Worm (Caenorhabditis elegans): ENCODE measurements around the gene T19H5.4.

Gene T19H5.4

ce11 chrII:9480006-9480405 lies 7.2 kb downstream of the T19H5.4 start, which contains the start of gene T19H5.7:
Gene T19H5.7 (minus strand): TSS chrII:9480106.
- no peak for TF ChIP-seq lsy-2 (tag; optimal IDR thresholded peaks at IDR 0.05)
- no peak for TF ChIP-seq lin-11 (tag; optimal IDR thresholded peaks at IDR 0.05)
- no peak for TF ChIP-seq zag-1 (tag; optimal IDR thresholded peaks at IDR 0.05)
- no peak for TF ChIP-seq mdl-1 (tag; optimal IDR thresholded peaks at IDR 0.05)
- no peak for TF ChIP-seq gmeb-1 (tag; optimal IDR thresholded peaks at IDR 0.05)
- TF ChIP-seq egl-27 (tag; optimal IDR thresholded peaks at IDR 0.05): no peak
- no peak for TF ChIP-seq blmp-1 (tag; optimal IDR thresholded peaks at IDR 0.05; ENCODE audit: insufficient read depth)
- TF ChIP-seq ceh-82 (tag; optimal IDR thresholded peaks at IDR 0.05): no peak
- TF ChIP-seq peb-1 (tag; optimal IDR thresholded peaks at IDR 0.05): no peak
- no peak for TF ChIP-seq snpc-4 (tag; optimal IDR thresholded peaks at IDR 0.05)
- TF ChIP-seq elt-3 (tag; optimal IDR thresholded peaks at IDR 0.05): no peak
- no peak for TF ChIP-seq fos-1 (tag; optimal IDR thresholded peaks at IDR 0.05)
- no peak for TF ChIP-seq lin-13 (GFP tag; optimal IDR thresholded peaks at IDR 0.05)
- TF ChIP-seq nhr-21 (tag; optimal IDR thresholded peaks at IDR 0.05): no peak
- TF ChIP-seq mbf-1 (tag; optimal IDR thresholded peaks at IDR 0.05): no peak
- no peak for TF ChIP-seq ztf-1 (GFP tag; conservative IDR thresholded peaks at IDR 0.05)
- TF ChIP-seq nhr-129 (tag; optimal IDR thresholded peaks at IDR 0.05): no peak
- TF ChIP-seq nhr-12 (tag; optimal IDR thresholded peaks at IDR 0.05): no peak

- TF ChIP-seq lin-11 (tag; optimal IDR thresholded peaks at IDR 0.05): no peak
- TF ChIP-seq ceh-82 (tag; optimal IDR thresholded peaks at IDR 0.05): no peak
- TF ChIP-seq unc-62 (GFP tag; optimal IDR thresholded peaks at IDR 0.05): no peak
- no peak for TF ChIP-seq unc-55 (GFP tag; optimal IDR thresholded peaks at IDR 0.05)
These were observed 9.6 kb downstream of the T19H5.4 start, which contains the start of gene chil-27 for ce11 chrII:9477567-9477966. Gene chil-27 (plus strand): TSS chrII:9477867.

- no peak for TF ChIP-seq lsy-2 (tag; optimal IDR thresholded peaks at IDR 0.05)
- TF ChIP-seq lin-11 (tag; optimal IDR thresholded peaks at IDR 0.05): no peak
- no peak for TF ChIP-seq nhr-12 (tag; optimal IDR thresholded peaks at IDR 0.05)
- TF ChIP-seq nhr-21 (tag; optimal IDR thresholded peaks at IDR 0.05): no peak
- TF ChIP-seq crh-2 (tag; optimal IDR thresholded peaks at IDR 0.05): no peak
- TF ChIP-seq blmp-1 (tag; optimal IDR thresholded peaks at IDR 0.05; ENCODE audit: insufficient read depth): no peak
- TF ChIP-seq Y55F3AM.14 (GFP tag; optimal IDR thresholded peaks at IDR 0.05): no peak
- no peak for TF ChIP-seq mbf-1 (tag; optimal IDR thresholded peaks at IDR 0.05)
- no peak for TF ChIP-seq egl-27 (tag; optimal IDR thresholded peaks at IDR 0.05)
- no peak for TF ChIP-seq nhr-10 (tag; optimal IDR thresholded peaks at IDR 0.05)
- no peak for TF ChIP-seq lin-13 (GFP tag; optimal IDR thresholded peaks at IDR 0.05)
- no peak for TF ChIP-seq skn-1 (tag; optimal IDR thresholded peaks at IDR 0.05)
- TF ChIP-seq ceh-82 (tag; optimal IDR thresholded peaks at IDR 0.05): no peak
- TF ChIP-seq alr-1 (tag; optimal IDR thresholded peaks at IDR 0.05): no peak
- TF ChIP-seq nhr-77 (tag; optimal IDR thresholded peaks at IDR 0.05): no peak
These were observed 12.7 kb downstream of the T19H5.4 start, which contains the start of the genes chil-25 and chil-26 for ce11 chrII:9474367-9475105. Gene chil-25 (minus strand): TSS chrII:9474467. Gene chil-26 (plus strand): TSS chrII:9475055.

- TF ChIP-seq lsy-2 (tag; optimal IDR thresholded peaks at IDR 0.05): no peak
- TF ChIP-seq fos-1 (tag; optimal IDR thresholded peaks at IDR 0.05): peak; percentile 59
- no peak for TF ChIP-seq C34F6.9 (tag; optimal IDR thresholded peaks at IDR 0.05)
- TF ChIP-seq nhr-25 (tag; optimal IDR thresholded peaks at IDR 0.05): no peak
- TF ChIP-seq lin-11 (tag; optimal IDR thresholded peaks at IDR 0.05): no peak
- TF ChIP-seq mdl-1 (tag; optimal IDR thresholded peaks at IDR 0.05): no peak
- no peak for TF ChIP-seq peb-1 (tag; optimal IDR thresholded peaks at IDR 0.05)
These were observed 17.2 kb downstream of the T19H5.4 start, which contains the start of gene T19H5.6 for ce11 chrII:9470027-9470426. Gene T19H5.6 (minus strand): TSS chrII:9470221.

- TF ChIP-seq lin-11 (tag; optimal IDR thresholded peaks at IDR 0.05) (no peak), fos-1 (tag; optimal IDR thresholded peaks at IDR 0.05) (peak; percentile 89), lin-13 (GFP tag; optimal IDR thresholded peaks at IDR 0.05) (no peak), skn-1 (tag; optimal IDR thresholded peaks at IDR 0.05) (peak; percentile 48), snpc-4 (tag; optimal IDR thresholded peaks at IDR 0.05) (no peak), sma-9 (GFP tag; optimal IDR thresholded peaks at IDR 0.05) (peak; percentile 60), sma-9 (tag; optimal IDR thresholded peaks at IDR 0.05) (no peak), crh-2 (tag; optimal IDR thresholded peaks at IDR 0.05) (peak; percentile 23)
These were observed 18.8 kb downstream of the T19H5.4 start, which contains the start of gene chil-23 for ce11 chrII:9468414-9468813. Gene chil-23 (minus strand): TSS chrII:9468611.
